Fruit fly (Drosophila melanogaster) whole organism, embryonic: ENCODE data around the gene kek6.
A peak's percentile ranks its signal among the peaks of the same experiment; 100 is the strongest.

ENCODE experiments used
- CG10959 ChIP-seq: fragments of 200-800 bp; sonication (Bioruptor generic); IDR thresholded peaks from 2 replicates; pipeline ENCODE4 v1.3.6; 2022; ENCODE audit warnings: missing biosample characterization, missing genetic modification characterization
- CG10979 ChIP-seq: fragments of 200-800 bp; sonication (Bioruptor generic); optimal IDR thresholded peaks from 2 replicates; lab custom pipeline; 2018; ENCODE audit warnings: missing biosample characterization, mild to moderate bottlenecking, missing genetic modification characterization, moderate library complexity
- CG12659 ChIP-seq: fragments of 200-800 bp; sonication (Bioruptor generic); optimal IDR thresholded peaks from 3 replicates; lab custom pipeline; 2017; ENCODE audit warnings: mild to moderate bottlenecking, missing biosample characterization, missing genetic modification reagents, missing genetic modification characterization
- CG13894 ChIP-seq: fragments of 200-800 bp; sonication (Bioruptor generic); optimal IDR thresholded peaks from 3 replicates; lab custom pipeline; 2018; ENCODE audit warnings: missing biosample characterization, mild to moderate bottlenecking, missing genetic modification characterization, moderate library complexity
- CG14710 ChIP-seq: fragments of 200-800 bp; sonication (Bioruptor generic); optimal IDR thresholded peaks from 3 replicates; lab custom pipeline; 2019; ENCODE audit warnings: missing biosample characterization, mild to moderate bottlenecking, missing genetic modification characterization, moderate library complexity
- CG14965 ChIP-seq: fragments of 200-800 bp; sonication (Bioruptor generic); optimal IDR thresholded peaks from 2 replicates; lab custom pipeline; 2016; ENCODE audit warnings: missing biosample characterization, missing genetic modification characterization, borderline replicate concordance
- CG15269 ChIP-seq: fragments of 200-800 bp; sonication (Bioruptor generic); optimal IDR thresholded peaks from 2 replicates; lab custom pipeline; 2018; ENCODE audit warnings: missing biosample characterization, mild to moderate bottlenecking, missing genetic modification characterization, moderate library complexity
- CG1529 ChIP-seq: fragments of 200-800 bp; sonication (Bioruptor generic); optimal IDR thresholded peaks from 3 replicates; lab custom pipeline; 2018; ENCODE audit warnings: missing biosample characterization, missing genetic modification characterization
- CG15479 ChIP-seq: fragments of 200-800 bp; sonication (Bioruptor generic); optimal IDR thresholded peaks from 3 replicates; lab custom pipeline; 2019; ENCODE audit warnings: missing biosample characterization, mild to moderate bottlenecking, missing genetic modification characterization, moderate library complexity
- CG15601 ChIP-seq: fragments of 200-800 bp; sonication (Bioruptor generic); optimal IDR thresholded peaks from 3 replicates; lab custom pipeline; 2019; ENCODE audit warnings: missing biosample characterization, mild to moderate bottlenecking, missing genetic modification characterization, moderate library complexity
- CG1603 ChIP-seq: fragments of 200-800 bp; sonication (Bioruptor generic); optimal IDR thresholded peaks from 2 replicates; lab custom pipeline; 2019; ENCODE audit warnings: missing biosample characterization, mild to moderate bottlenecking, missing genetic modification characterization, moderate library complexity
- CG16863 ChIP-seq: fragments of 200-800 bp; sonication (Bioruptor generic); optimal IDR thresholded peaks from 3 replicates; lab custom pipeline; 2016; ENCODE audit warnings: missing biosample characterization, missing genetic modification characterization
- CG18262 ChIP-seq: fragments of 200-800 bp; optimal IDR thresholded peaks from 3 replicates; lab custom pipeline; 2019; ENCODE audit warnings: missing biosample characterization, mild to moderate bottlenecking, missing genetic modification characterization, moderate library complexity
- CG42726 ChIP-seq: fragments of 200-800 bp; sonication (Bioruptor generic); IDR thresholded peaks from 2 replicates; pipeline ENCODE4 v1.3.6; 2022; ENCODE audit warnings: missing biosample characterization, missing genetic modification characterization; ENCODE audit not compliant: partially characterized antibody
- CG4730 ChIP-seq: fragments of 200-800 bp; sonication (Bioruptor generic); IDR thresholded peaks from 2 replicates; pipeline ENCODE4 v1.3.6; 2022; ENCODE audit warnings: missing biosample characterization, missing genetic modification characterization
- CG7372 ChIP-seq: fragments of 200-800 bp; sonication (Bioruptor generic); IDR thresholded peaks from 2 replicates; pipeline ENCODE4 v1.3.6; 2022; ENCODE audit warnings: missing biosample characterization, missing genetic modification characterization
- CG8388 ChIP-seq: fragments of 200-800 bp; sonication (Bioruptor generic); optimal IDR thresholded peaks from 2 replicates; lab custom pipeline; 2019; ENCODE audit warnings: missing biosample characterization, mild to moderate bottlenecking, missing genetic modification characterization, moderate library complexity
- CG8765 ChIP-seq: fragments of 200-800 bp; sonication (Bioruptor generic); IDR thresholded peaks from 2 replicates; pipeline ENCODE4 v1.3.6; 2022; ENCODE audit warnings: missing biosample characterization, missing genetic modification characterization
- CG9215 ChIP-seq: fragments of 200-800 bp; sonication (Bioruptor generic); IDR thresholded peaks from 2 replicates; pipeline ENCODE4 v1.3.6; 2022; ENCODE audit warnings: missing biosample characterization, missing genetic modification characterization
- CG9609 ChIP-seq: fragments of 200-800 bp; sonication (Bioruptor generic); optimal IDR thresholded peaks from 3 replicates; lab custom pipeline; 2016; ENCODE audit warnings: missing biosample characterization, missing genetic modification characterization
- CG9817 ChIP-seq: fragments of 200-800 bp; sonication (Bioruptor generic); optimal IDR thresholded peaks from 2 replicates; lab custom pipeline; 2018; ENCODE audit warnings: missing biosample characterization, mild to moderate bottlenecking, missing genetic modification characterization, moderate library complexity
- Ets65A ChIP-seq: fragments of 200-800 bp; sonication (Bioruptor generic); peaks from one replicate; lab custom pipeline; 2016; ENCODE audit warnings: missing biosample characterization, missing genetic modification characterization
- GATAe ChIP-seq: fragments of 200-800 bp; sonication (Bioruptor generic); conservative IDR thresholded peaks from 2 replicates; pipeline ENCODE4 v1.3.6; 2022; ENCODE audit warnings: missing biosample characterization, missing genetic modification characterization
- Jarid2 ChIP-seq: fragments of 200-800 bp; sonication (Bioruptor generic); optimal IDR thresholded peaks from 3 replicates; lab custom pipeline; 2017; ENCODE audit warnings: mild to moderate bottlenecking, missing biosample characterization, missing genetic modification reagents, missing genetic modification characterization
- MTF-1 ChIP-seq: fragments of 200-800 bp; sonication (Bioruptor generic); optimal IDR thresholded peaks from 2 replicates; lab custom pipeline; 2018; ENCODE audit warnings: missing biosample characterization, mild to moderate bottlenecking, missing genetic modification characterization, borderline replicate concordance
- Max ChIP-seq: fragments of 200-800 bp; sonication (Bioruptor generic); optimal IDR thresholded peaks from 2 replicates; lab custom pipeline; 2016; ENCODE audit warnings: missing biosample characterization, mild to moderate bottlenecking, missing genetic modification characterization
- Ravus ChIP-seq: fragments of 200-800 bp; sonication (Bioruptor generic); IDR thresholded peaks from 2 replicates; pipeline ENCODE4 v1.3.6; 2022; ENCODE audit warnings: missing biosample characterization, missing genetic modification characterization
- Six4 ChIP-seq: fragments of 200-800 bp; sonication (Bioruptor generic); optimal IDR thresholded peaks from 2 replicates; lab custom pipeline; 2016; ENCODE audit warnings: missing biosample characterization, missing genetic modification characterization
- Sox100B ChIP-seq: fragments of 200-800 bp; sonication (Bioruptor generic); optimal IDR thresholded peaks from 3 replicates; lab custom pipeline; 2018; ENCODE audit warnings: missing biosample characterization, mild to moderate bottlenecking, missing genetic modification characterization
- Xbp1 ChIP-seq: fragments of 200-800 bp; sonication (Bioruptor generic); optimal IDR thresholded peaks from 3 replicates; lab custom pipeline; 2016; ENCODE audit warnings: missing biosample characterization, mild to moderate bottlenecking, missing genetic modification characterization
- ara ChIP-seq: fragments of 200-800 bp; sonication (Bioruptor generic); IDR thresholded peaks from 2 replicates; pipeline ENCODE4 v1.3.6; 2022; ENCODE audit warnings: missing biosample characterization, missing genetic modification characterization
- btn ChIP-seq: fragments of 200-800 bp; sonication (Bioruptor generic); optimal IDR thresholded peaks from 2 replicates; lab custom pipeline; 2016; ENCODE audit warnings: missing biosample characterization, missing genetic modification characterization
- chif ChIP-seq, 2 experiments: fragments of 200-800 bp; sonication (Bioruptor generic); optimal IDR thresholded peaks; 3 replicates each; lab custom pipeline; 2016; ENCODE audit warnings: missing biosample characterization in 2 of 2, missing genetic modification characterization in 2 of 2
- chn ChIP-seq: fragments of 200-800 bp; sonication (Bioruptor generic); optimal IDR thresholded peaks from 2 replicates; lab custom pipeline; 2016; ENCODE audit warnings: missing biosample characterization, missing genetic modification characterization
- dmrt11E ChIP-seq: fragments of 200-800 bp; sonication (Bioruptor generic); optimal IDR thresholded peaks from 3 replicates; lab custom pipeline; 2018; ENCODE audit warnings: missing biosample characterization, mild to moderate bottlenecking, missing genetic modification characterization, moderate library complexity
- fd102C ChIP-seq: fragments of 200-800 bp; sonication (Bioruptor generic); optimal IDR thresholded peaks from 2 replicates; lab custom pipeline; 2018; ENCODE audit warnings: missing biosample characterization, mild to moderate bottlenecking, missing genetic modification characterization, moderate library complexity
- gsb-n ChIP-seq: fragments of 200-800 bp; sonication (Bioruptor generic); optimal IDR thresholded peaks from 3 replicates; lab custom pipeline; 2018; ENCODE audit warnings: missing biosample characterization, mild to moderate bottlenecking, missing genetic modification characterization
- h ChIP-seq: fragments of >200 bp; optimal IDR thresholded peaks from 2 replicates; lab custom pipeline; 2017
- ind ChIP-seq: fragments of 200-800 bp; sonication (Bioruptor generic); optimal IDR thresholded peaks from 3 replicates; lab custom pipeline; 2016; ENCODE audit warnings: missing biosample characterization, missing genetic modification characterization
- lola ChIP-seq, 3 experiments: fragments of >200 bp in 2 of 3; fragments of 200-800 bp in 1 of 3; sonication (Bioruptor generic) in 1 of 3; optimal IDR thresholded peaks; 2 replicates each; lab custom pipeline; 2017 to 2019; ENCODE audit warnings: missing biosample characterization in 3 of 3, missing genetic modification characterization in 3 of 3, mild to moderate bottlenecking in 1 of 3, moderate library complexity in 1 of 3
- prd ChIP-seq, 3 experiments: fragments of >200 bp in 2 of 3; fragments of 200-800 bp in 1 of 3; sonication (Bioruptor generic) in 1 of 3; optimal IDR thresholded peaks in 2 of 3; IDR thresholded peaks in 1 of 3; 2 replicates in 2 of 3; 3 replicates in 1 of 3; pipeline versions ENCODE4 v1.3.6 to Lab custom; 2017 to 2022; ENCODE audit warnings: missing biosample characterization in 1 of 3, missing genetic modification characterization in 1 of 3
- repo ChIP-seq: fragments of 200-800 bp; sonication (Bioruptor generic); optimal IDR thresholded peaks from 2 replicates; lab custom pipeline; 2016; ENCODE audit warnings: missing biosample characterization, missing genetic modification characterization
- row ChIP-seq: fragments of 200-800 bp; sonication (Bioruptor generic); IDR thresholded peaks from 3 replicates; pipeline ENCODE4 v1.3.6; 2022; ENCODE audit warnings: missing biosample characterization, missing genetic modification characterization
- sim ChIP-seq: fragments of 200-800 bp; sonication (Bioruptor generic); IDR thresholded peaks from 2 replicates; pipeline ENCODE4 v1.3.6; 2022; ENCODE audit warnings: missing biosample characterization, missing genetic modification characterization
- sisA ChIP-seq: fragments of 200-800 bp; sonication (Bioruptor generic); IDR thresholded peaks from 2 replicates; pipeline ENCODE4 v1.3.6; 2022; ENCODE audit warnings: missing biosample characterization, missing genetic modification characterization
- tap ChIP-seq: fragments of 200-800 bp; optimal IDR thresholded peaks from 3 replicates; lab custom pipeline; 2019; ENCODE audit warnings: missing biosample characterization, mild to moderate bottlenecking, missing genetic modification characterization, moderate library complexity
- tin ChIP-seq: fragments of 200-800 bp; sonication (Bioruptor generic); optimal IDR thresholded peaks from 3 replicates; lab custom pipeline; 2016; ENCODE audit warnings: missing biosample characterization, missing genetic modification characterization
- twi ChIP-seq: fragments of 200-800 bp; optimal IDR thresholded peaks from 2 replicates; lab custom pipeline; 2019; ENCODE audit warnings: missing biosample characterization, mild to moderate bottlenecking, missing genetic modification characterization, moderate library complexity
- vfl ChIP-seq: fragments of 200-800 bp; sonication (Bioruptor generic); optimal IDR thresholded peaks from 2 replicates; lab custom pipeline; 2016; ENCODE audit warnings: missing biosample characterization, missing genetic modification characterization

The kek6 gene

DNA sequence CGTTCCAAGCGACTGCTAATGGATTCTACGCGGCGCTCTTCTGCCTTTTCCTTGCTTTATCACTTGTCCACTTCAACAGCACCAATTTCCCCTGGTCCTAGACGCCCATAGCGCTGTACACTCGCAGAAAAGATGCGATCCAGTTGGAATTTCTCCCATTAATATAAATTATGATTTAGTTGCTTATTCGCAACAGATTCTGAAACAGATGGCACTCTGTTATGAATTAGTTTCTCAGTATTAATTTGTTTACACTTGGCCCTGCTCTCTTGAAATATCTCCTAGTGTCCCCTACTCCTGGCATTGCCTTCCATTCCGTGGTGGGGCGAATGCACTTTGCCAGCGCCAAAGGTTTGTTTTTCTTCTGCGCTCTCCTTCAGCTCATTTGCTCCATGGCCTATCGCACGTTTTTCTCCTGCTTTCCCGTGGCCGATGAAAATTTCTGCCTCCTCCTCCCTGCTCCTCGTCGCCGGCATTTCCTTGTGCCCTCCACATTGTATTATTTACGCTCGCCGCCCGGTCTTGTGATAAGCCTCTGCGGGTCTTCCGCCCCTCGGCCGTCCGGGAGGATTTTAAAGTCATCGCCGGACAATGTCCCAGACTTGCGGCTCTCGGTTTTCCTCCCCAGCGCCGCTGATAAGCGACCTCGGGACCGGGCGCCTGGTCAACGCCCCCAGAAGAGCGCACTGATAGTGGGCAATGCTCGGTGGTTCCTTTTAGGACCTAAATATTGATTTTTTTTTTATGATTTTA, 84.4 kb downstream of the kek6 start (continued):
- TF ChIP-seq CG18262 (tag; lab: Kevin White, UChicago) (peak; percentile 75), CG42726 (GFP tag; lab: Robert Waterston, UW) (no peak), tap (tag; lab: Kevin White, UChicago) (no peak), MTF-1 (GFP tag; lab: Kevin White, UChicago) (no peak), gsb-n (no peak), vfl (GFP tag; lab: Kevin White, UChicago) (no peak), CG15269 (tag; lab: Kevin White, UChicago) (no peak), CG7372 (GFP tag; lab: Robert Waterston, UW) (no peak), CG9817 (tag; lab: Kevin White, UChicago) (no peak), GATAe (no peak), Ravus (no peak), CG9215 (GFP tag; lab: Robert Waterston, UW) (0 out of 2 replicates have a peak, but pooled peaks have one; percentile 18), CG14965 (GFP tag; lab: Kevin White, UChicago) (no peak), dmrt11E (peak; percentile 80), CG16863 (GFP tag; lab: Kevin White, UChicago) (no peak), CG15601 (no peak), Six4 (GFP tag; lab: Kevin White, UChicago) (no peak), chn (GFP tag; lab: Kevin White, UChicago) (no peak), CG1529 (GFP tag; lab: Kevin White, UChicago) (no peak), h (lab: Kevin White, UChicago) (no peak), CG1603 (tag; lab: Kevin White, UChicago) (peak; percentile 39), sim (0 out of 2 replicates have a peak, but pooled peaks have one; percentile 35), CG8765 (peak; percentile 65; the same call in 1 of the 2 replicates), Max (GFP tag; lab: Kevin White, UChicago) (no peak), chif (GFP tag; optimal IDR thresholded peaks at IDR 0.05; lab: Kevin White, UChicago) (peak; percentile 16 to 23), sisA (no peak), CG14710 (tag; lab: Kevin White, UChicago) (peak; percentile 49), Jarid2 (no peak), fd102C (GFP tag; lab: Kevin White, UChicago) (no peak), CG12659 (GFP tag; lab: Kevin White, UChicago) (no peak)
- TF ChIP-seq, all 482 proteins: peak for 60

DNA sequence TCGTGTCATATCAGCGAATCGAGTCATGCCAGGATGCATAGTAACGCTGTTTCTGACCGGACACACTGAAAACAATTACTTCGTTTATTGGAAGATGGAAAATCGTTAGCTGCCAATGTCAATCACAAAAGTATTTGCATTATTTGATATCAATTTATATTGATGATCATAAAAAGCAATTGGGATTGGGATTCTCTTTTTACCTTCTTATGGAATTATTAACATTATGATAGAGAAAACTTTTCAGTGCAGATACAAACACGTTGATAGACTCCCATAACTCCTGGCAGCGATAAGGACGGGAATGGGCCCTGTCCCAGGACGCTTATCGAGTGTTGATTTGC, 84.9 kb downstream of the kek6 start:
- TF ChIP-seq ind (GFP tag; lab: Kevin White, UChicago) (no peak), Xbp1 (GFP tag; lab: Kevin White, UChicago) (peak; percentile 11), prd (optimal IDR thresholded peaks at IDR 0.05; lab: Kevin White, UChicago) (no peak), prd (GFP tag; IDR thresholded peaks at IDR 0.05; lab: Robert Waterston, UW) (peak; percentile 73; the same call in 2 of the 3 replicates), CG4730 (GFP tag; lab: Robert Waterston, UW) (no peak), CG10979 (tag; lab: Kevin White, UChicago) (peak; percentile 50), CG8388 (GFP tag; lab: Kevin White, UChicago) (peak; percentile 5), CG15479 (peak; percentile 54), CG13894 (tag; lab: Kevin White, UChicago) (no peak), chif (GFP tag; optimal IDR thresholded peaks at IDR 0.05; lab: Kevin White, UChicago) (peak in 1 of 2 experiments; percentile 13), btn (no peak), row (0 out of 3 replicates have a peak, but pooled peaks have one; percentile 9), CG10959 (GFP tag; lab: Robert Waterston, UW) (0 out of 2 replicates have a peak, but pooled peaks have one; percentile 46), CG14710 (tag; lab: Kevin White, UChicago) (peak; percentile 17), lola (GFP tag; optimal IDR thresholded peaks at IDR 0.05; lab: Kevin White, UChicago) (peak in 1 of 3 experiments; percentile 29), fd102C (GFP tag; lab: Kevin White, UChicago) (peak; percentile 64), repo (GFP tag; lab: Kevin White, UChicago) (no peak), CG9609 (no peak), Ets65A (peak; percentile 72), ara (peak; percentile 41; the same call in 1 of the 2 replicates), tin (GFP tag; lab: Kevin White, UChicago) (no peak), Sox100B (GFP tag; lab: Kevin White, UChicago) (no peak), twi (no peak)
